Fruit fly (Drosophila melanogaster): ENCODE measurements around the gene vls.

vls gene

DNA sequence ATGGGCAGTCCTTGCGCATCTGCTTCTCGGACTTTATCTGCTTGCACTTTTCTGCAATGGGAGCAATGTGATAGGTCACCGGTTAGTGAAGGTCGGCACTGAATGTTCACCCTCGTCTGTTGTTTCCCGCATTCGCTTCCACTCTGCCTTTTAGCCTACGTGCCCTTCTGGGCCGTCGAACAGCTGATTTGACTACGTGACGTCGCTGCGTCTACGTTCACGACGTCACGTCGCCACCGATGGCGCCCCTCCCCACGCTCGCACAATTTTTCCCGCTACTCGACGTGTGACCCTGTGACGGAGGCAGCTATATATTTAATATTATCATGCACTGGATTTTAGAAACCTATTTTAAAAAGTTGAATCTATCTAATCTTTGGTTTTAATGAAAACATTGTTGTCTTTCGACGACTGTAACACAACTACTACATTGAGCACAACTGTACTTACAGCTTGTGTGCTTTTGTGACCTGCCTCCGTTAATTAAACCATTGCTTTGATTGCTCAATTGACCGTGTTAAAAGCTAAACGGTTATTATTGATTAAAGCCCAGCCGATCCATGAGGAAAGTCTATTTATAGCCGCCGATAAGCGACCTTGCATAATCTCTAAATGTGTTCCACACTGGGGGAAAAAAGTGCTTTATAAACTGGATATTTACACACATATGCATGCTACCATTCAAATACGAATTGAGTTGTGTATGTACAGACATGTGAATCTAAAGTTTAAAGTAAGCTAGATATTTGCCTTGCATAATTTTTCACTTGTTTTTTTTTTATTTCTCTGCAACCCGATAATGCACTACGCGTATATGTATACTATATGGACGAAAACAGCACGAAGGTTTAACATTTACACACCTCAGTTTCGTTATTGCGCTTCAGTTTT, 17.7 kb upstream of the vls start (continued):
- TF ChIP-seq acj6 (GFP tag; optimal IDR thresholded peaks at IDR 0.05) (peak; percentile 58), salr (GFP tag; optimal IDR thresholded peaks at IDR 0.05) (peak in 1 of 2 experiments; percentile 14), CG6808 (GFP tag; optimal IDR thresholded peaks at IDR 0.05) (peak; percentile 12), svp (GFP tag) (peak; percentile 82), CG3919 (GFP tag; optimal IDR thresholded peaks at IDR 0.05) (no peak), Smox (GFP tag; optimal IDR thresholded peaks at IDR 0.05) (peak; percentile 43), net (GFP tag; optimal IDR thresholded peaks at IDR 0.05) (peak; percentile 20), pdm3 (GFP tag; optimal IDR thresholded peaks at IDR 0.05) (peak; percentile 54), CG3032 (tag; optimal IDR thresholded peaks at IDR 0.05) (peak; percentile 26), CG16779 (tag; optimal IDR thresholded peaks at IDR 0.05) (peak; percentile 1), Sox15 (GFP tag; optimal IDR thresholded peaks at IDR 0.05) (peak; percentile 28), Hr4 (GFP tag; optimal IDR thresholded peaks at IDR 0.05) (peak; percentile 5), Gug (GFP tag; IDR thresholded peaks at IDR 0.05) (0 out of 2 replicates have a peak, but pooled peaks have one; percentile 20), CG6163 (GFP tag; IDR thresholded peaks at IDR 0.05) (peak; percentile 68), Hr38 (GFP tag; optimal IDR thresholded peaks at IDR 0.05) (no peak), CG8319 (GFP tag; optimal IDR thresholded peaks at IDR 0.05) (peak; percentile 17), spab (GFP tag; optimal IDR thresholded peaks at IDR 0.05) (peak; percentile 7), CG11294 (GFP tag; IDR thresholded peaks at IDR 0.05) (no peak), CG8632 (GFP tag; optimal IDR thresholded peaks at IDR 0.05) (peak; percentile 42), CG31627 (GFP tag; optimal IDR thresholded peaks at IDR 0.05) (peak; percentile 40), CG6792 (GFP tag; optimal IDR thresholded peaks at IDR 0.05) (peak; percentile 29), Eip78C (GFP tag) (peak; percentile 77), ss (GFP tag; optimal IDR thresholded peaks at IDR 0.05) (no peak), CG10631 (GFP tag; optimal IDR thresholded peaks at IDR 0.05) (no peak), CG11762 (GFP tag; optimal IDR thresholded peaks at IDR 0.05; ENCODE audit: insufficient read depth) (peak; percentile 29), CG32006 (GFP tag; optimal IDR thresholded peaks at IDR 0.05) (peak; percentile 49), CG34406 (GFP tag; optimal IDR thresholded peaks at IDR 0.05) (peak; percentile 35), lz (GFP tag; optimal IDR thresholded peaks at IDR 0.05) (peak; percentile 42)

DNA sequence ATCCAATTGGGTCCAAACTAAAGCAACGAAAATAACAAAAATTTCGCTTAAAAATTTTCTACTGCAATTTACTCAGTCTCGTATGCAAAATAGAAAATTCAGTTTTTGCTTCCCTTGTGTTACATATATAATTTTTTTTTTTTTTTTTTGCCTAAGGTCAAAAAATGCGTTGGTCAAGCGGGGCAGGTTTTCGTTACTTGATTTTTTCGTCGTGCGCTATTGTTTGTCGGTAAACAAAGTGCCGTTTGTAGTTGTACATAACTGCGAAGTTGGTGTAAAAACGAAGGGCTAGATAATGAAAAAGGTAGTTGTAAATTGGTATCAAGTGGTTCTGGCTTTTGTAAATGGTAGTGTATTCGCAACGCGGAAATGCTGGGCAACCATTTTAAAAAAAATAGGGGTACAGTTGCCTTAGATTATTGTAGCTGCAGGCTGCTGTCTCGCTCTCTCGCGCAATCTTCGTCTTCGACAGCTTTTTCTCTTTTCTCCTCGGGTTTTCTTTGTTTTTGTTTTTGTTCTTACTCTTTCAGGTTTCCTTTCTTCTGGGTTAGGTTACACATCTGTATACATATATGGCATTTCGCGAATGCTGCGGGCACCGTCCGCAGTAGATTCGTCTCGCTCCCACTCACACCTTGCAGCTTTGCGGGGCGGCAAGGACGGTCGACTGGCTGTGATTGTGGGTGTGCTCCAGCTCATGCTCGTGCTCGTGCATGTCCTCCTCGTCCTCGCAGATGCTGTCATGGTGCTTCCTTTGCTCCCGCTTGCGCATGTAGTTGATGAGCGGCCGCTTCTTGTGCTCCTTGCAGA, 16.9 kb upstream of the vls start:
- TF ChIP-seq CG6163 (GFP tag; IDR thresholded peaks at IDR 0.05) (no peak; the same call in 2 of the 3 replicates), CG8632 (GFP tag; optimal IDR thresholded peaks at IDR 0.05) (no peak), Eip93F (GFP tag; optimal IDR thresholded peaks at IDR 0.05) (no peak), net (GFP tag; optimal IDR thresholded peaks at IDR 0.05) (no peak), eg (GFP tag; IDR thresholded peaks at IDR 0.05) (no peak), dac (GFP tag; optimal IDR thresholded peaks at IDR 0.05) (no peak), Smox (GFP tag; optimal IDR thresholded peaks at IDR 0.05) (no peak), lz (GFP tag; optimal IDR thresholded peaks at IDR 0.05) (no peak), CG32006 (GFP tag; optimal IDR thresholded peaks at IDR 0.05) (no peak), cyc (GFP tag; optimal IDR thresholded peaks at IDR 0.05) (no peak), achi (GFP tag; optimal IDR thresholded peaks at IDR 0.05) (no peak), OdsH (GFP tag; optimal IDR thresholded peaks at IDR 0.05) (no peak), CG6854 (GFP tag; optimal IDR thresholded peaks at IDR 0.05) (no peak), CG6792 (GFP tag; optimal IDR thresholded peaks at IDR 0.05) (no peak), CG1621 (tag; optimal IDR thresholded peaks at IDR 0.05) (no peak), ss (GFP tag; optimal IDR thresholded peaks at IDR 0.05) (no peak), CG3032 (tag; optimal IDR thresholded peaks at IDR 0.05) (no peak), CG11762 (GFP tag; optimal IDR thresholded peaks at IDR 0.05; ENCODE audit: insufficient read depth) (no peak), CG34406 (GFP tag; optimal IDR thresholded peaks at IDR 0.05) (no peak), Gug (GFP tag; IDR thresholded peaks at IDR 0.05) (no peak), pdm3 (GFP tag; optimal IDR thresholded peaks at IDR 0.05) (peak; percentile 1), CG31627 (GFP tag; optimal IDR thresholded peaks at IDR 0.05) (no peak), Eip75B (GFP tag; optimal IDR thresholded peaks at IDR 0.05) (no peak), fd85E (GFP tag; optimal IDR thresholded peaks at IDR 0.05) (no peak), CG6276 (GFP tag; optimal IDR thresholded peaks at IDR 0.05) (no peak), CG8319 (GFP tag; optimal IDR thresholded peaks at IDR 0.05) (no peak), Eip78C (GFP tag) (peak; percentile 63), fkh (GFP tag; optimal IDR thresholded peaks at IDR 0.05) (peak; percentile 32), Blimp-1 (GFP tag; optimal IDR thresholded peaks at IDR 0.05) (no peak), CG6808 (GFP tag; optimal IDR thresholded peaks at IDR 0.05) (peak; percentile 9), Hr39 (GFP tag; optimal IDR thresholded peaks at IDR 0.05) (no peak), CG4318 (GFP tag; optimal IDR thresholded peaks at IDR 0.05) (no peak), Hr4 (GFP tag; optimal IDR thresholded peaks at IDR 0.05) (no peak), esn (GFP tag; optimal IDR thresholded peaks at IDR 0.05) (no peak)
